ENCODE assay signal across 3 worm cellular contexts in genomic region chrIV:5582267-5582666, ce11.
A peak's percentile ranks its signal among the peaks of the same experiment; 100 is the strongest.
TF ChIP-seq lines count a peak whose summit lies in the region.

No protein-coding gene starts in this region.

TF ChIP-seq in whole organism, L1 larva, 84 proteins besides CTCF, POLR2A, EP300 and RAD21 (continued from another document):
- peak; percentile 13 for TF ChIP-seq ceh-8 (GFP tag; optimal IDR thresholded peaks at IDR 0.05; lab: Kevin White, UChicago)
- no peak for TF ChIP-seq nhr-84 (tag; optimal IDR thresholded peaks at IDR 0.05; lab: Kevin White, UChicago)
- TF ChIP-seq lin-35 (GFP tag; optimal IDR thresholded peaks at IDR 0.05; lab: Kevin White, UChicago), result peak; percentile 2 to 41
- TF ChIP-seq snpc-4 (tag; optimal IDR thresholded peaks at IDR 0.05; lab: Kevin White, UChicago), result no peak
- no peak for TF ChIP-seq rnt-1 (tag; optimal IDR thresholded peaks at IDR 0.05; lab: Kevin White, UChicago)
- no peak for TF ChIP-seq ztf-11 (tag; optimal IDR thresholded peaks at IDR 0.05; lab: Kevin White, UChicago)
- no peak for TF ChIP-seq aly-2 (tag; optimal IDR thresholded peaks at IDR 0.05; lab: Kevin White, UChicago)
- TF ChIP-seq nhr-47 (tag; optimal IDR thresholded peaks at IDR 0.05; lab: Kevin White, UChicago), result peak; percentile 29
- no peak for TF ChIP-seq hpl-2 (GFP tag; optimal IDR thresholded peaks at IDR 0.05; lab: Kevin White, UChicago)
- TF ChIP-seq mdl-1 (tag; optimal IDR thresholded peaks at IDR 0.05; lab: Kevin White, UChicago), result peak in 1 of 2 experiments; percentile 54
- TF ChIP-seq sup-37 (GFP tag; optimal IDR thresholded peaks at IDR 0.05; lab: Kevin White, UChicago), result no peak
- no peak for TF ChIP-seq C16A3.4 (tag; optimal IDR thresholded peaks at IDR 0.05; lab: Kevin White, UChicago)
- no peak for TF ChIP-seq mef-2 (tag; optimal IDR thresholded peaks at IDR 0.05; lab: Kevin White, UChicago)
- no peak for TF ChIP-seq irx-1 (tag; optimal IDR thresholded peaks at IDR 0.05; lab: Kevin White, UChicago)
- peak in 1 of 6 experiments; percentile 8 for TF ChIP-seq elt-3 (tag; optimal IDR thresholded peaks at IDR 0.05; lab: Kevin White, UChicago)
- no peak for TF ChIP-seq nhr-11 (tag; optimal IDR thresholded peaks at IDR 0.05; lab: Kevin White, UChicago)
- TF ChIP-seq fos-1 (tag; optimal IDR thresholded peaks at IDR 0.05; lab: Kevin White, UChicago), result no peak
- no peak for TF ChIP-seq elt-2 (tag; optimal IDR thresholded peaks at IDR 0.05; lab: Kevin White, UChicago)
- TF ChIP-seq nhr-20 (tag; optimal IDR thresholded peaks at IDR 0.05; lab: Kevin White, UChicago), result peak; percentile 31
- peak; percentile 58 for TF ChIP-seq nhr-71 (tag; optimal IDR thresholded peaks at IDR 0.05; lab: Kevin White, UChicago)
- TF ChIP-seq blmp-1 (tag; optimal IDR thresholded peaks at IDR 0.05; lab: Kevin White, UChicago), result no peak
- TF ChIP-seq pag-3 (tag; optimal IDR thresholded peaks at IDR 0.05; lab: Kevin White, UChicago; ENCODE audit: borderline replicate concordance, insufficient read depth), result no peak
- TF ChIP-seq tbx-2 (tag; optimal IDR thresholded peaks at IDR 0.05; lab: Kevin White, UChicago), result no peak
- no peak for TF ChIP-seq lin-15B (tag; optimal IDR thresholded peaks at IDR 0.05; lab: Kevin White, UChicago)
- no peak for TF ChIP-seq lin-13 (GFP tag; optimal IDR thresholded peaks at IDR 0.05; lab: Kevin White, UChicago)
- no peak for TF ChIP-seq nhr-90 (tag; optimal IDR thresholded peaks at IDR 0.05; lab: Kevin White, UChicago; ENCODE audit: poor library complexity)
- TF ChIP-seq ceh-90 (tag; optimal IDR thresholded peaks at IDR 0.05; lab: Kevin White, UChicago), result no peak
- no peak for TF ChIP-seq nhr-237 (tag; optimal IDR thresholded peaks at IDR 0.05; lab: Kevin White, UChicago)
- TF ChIP-seq efl-1 (optimal IDR thresholded peaks at IDR 0.05; lab: Kevin White, UChicago), result peak in 1 of 2 experiments; percentile 7
- no peak for TF ChIP-seq efl-1 (GFP tag; optimal IDR thresholded peaks at IDR 0.05 in 1 of 2; lab: Kevin White, UChicago)
- TF ChIP-seq egl-13 (tag; optimal IDR thresholded peaks at IDR 0.05; lab: Kevin White, UChicago), result no peak

TF ChIP-seq in whole organism, L2 larva, 48 proteins besides CTCF, POLR2A, EP300 and RAD21 (continued from another document):
- no peak for TF ChIP-seq ztf-1 (GFP tag; conservative IDR thresholded peaks at IDR 0.05; lab: Robert Waterston, UW)
- TF ChIP-seq unc-55 (GFP tag; optimal IDR thresholded peaks at IDR 0.05; lab: Kevin White, UChicago), result peak; percentile 36
- TF ChIP-seq dmd-4 (tag; optimal IDR thresholded peaks at IDR 0.05; lab: Kevin White, UChicago), result no peak
- no peak for TF ChIP-seq gmeb-1 (tag; optimal IDR thresholded peaks at IDR 0.05; lab: Kevin White, UChicago)
- peak; percentile 73 for TF ChIP-seq nhr-129 (tag; optimal IDR thresholded peaks at IDR 0.05; lab: Kevin White, UChicago)
- no peak for TF ChIP-seq nhr-23 (tag; optimal IDR thresholded peaks at IDR 0.05; lab: Kevin White, UChicago)
- TF ChIP-seq snpc-4 (tag; optimal IDR thresholded peaks at IDR 0.05; lab: Kevin White, UChicago), result no peak
- TF ChIP-seq ZK546.5 (tag; optimal IDR thresholded peaks at IDR 0.05; lab: Kevin White, UChicago), result no peak
- peak; percentile 32 for TF ChIP-seq sma-3 (GFP tag; optimal IDR thresholded peaks at IDR 0.05; lab: Kevin White, UChicago)
- no peak for TF ChIP-seq unc-39 (tag; optimal IDR thresholded peaks at IDR 0.05; lab: Kevin White, UChicago)
- TF ChIP-seq ztf-4 (tag; optimal IDR thresholded peaks at IDR 0.05; lab: Kevin White, UChicago), result peak; percentile 5
- TF ChIP-seq elt-1 (tag; optimal IDR thresholded peaks at IDR 0.05; lab: Kevin White, UChicago), result no peak
- TF ChIP-seq lin-13 (GFP tag; optimal IDR thresholded peaks at IDR 0.05; lab: Kevin White, UChicago), result peak; percentile 2
- TF ChIP-seq fos-1 (tag; optimal IDR thresholded peaks at IDR 0.05; lab: Kevin White, UChicago), result peak; percentile 66
- TF ChIP-seq nhr-21 (tag; optimal IDR thresholded peaks at IDR 0.05; lab: Kevin White, UChicago), result peak; percentile 55
- TF ChIP-seq lin-11 (tag; optimal IDR thresholded peaks at IDR 0.05; lab: Kevin White, UChicago), result peak; percentile 49
- no peak for TF ChIP-seq ceh-82 (tag; optimal IDR thresholded peaks at IDR 0.05; lab: Kevin White, UChicago)
- peak; percentile 81 for TF ChIP-seq sma-9 (GFP tag; optimal IDR thresholded peaks at IDR 0.05; lab: Kevin White, UChicago)
- no peak for TF ChIP-seq sma-9 (tag; optimal IDR thresholded peaks at IDR 0.05; lab: Kevin White, UChicago)
- TF ChIP-seq ceh-16 (tag; optimal IDR thresholded peaks at IDR 0.05; lab: Kevin White, UChicago), result no peak
- no peak for TF ChIP-seq mbf-1 (tag; optimal IDR thresholded peaks at IDR 0.05; lab: Kevin White, UChicago)
- no peak for TF ChIP-seq skn-1 (tag; optimal IDR thresholded peaks at IDR 0.05; lab: Kevin White, UChicago)
- no peak for TF ChIP-seq blmp-1 (tag; optimal IDR thresholded peaks at IDR 0.05; lab: Kevin White, UChicago; ENCODE audit: insufficient read depth)
- TF ChIP-seq peb-1 (tag; optimal IDR thresholded peaks at IDR 0.05; lab: Kevin White, UChicago), result no peak
- no peak for TF ChIP-seq nhr-12 (tag; optimal IDR thresholded peaks at IDR 0.05; lab: Kevin White, UChicago)
- peak; percentile 18 to 21 for TF ChIP-seq mdl-1 (tag; optimal IDR thresholded peaks at IDR 0.05; lab: Kevin White, UChicago)
- TF ChIP-seq nhr-77 (tag; optimal IDR thresholded peaks at IDR 0.05; lab: Kevin White, UChicago), result no peak
- no peak for TF ChIP-seq R02D3.7 (tag; optimal IDR thresholded peaks at IDR 0.05; lab: Kevin White, UChicago)
- no peak for TF ChIP-seq ztf-11 (tag; optimal IDR thresholded peaks at IDR 0.05; lab: Kevin White, UChicago)
- TF ChIP-seq egl-27 (tag; optimal IDR thresholded peaks at IDR 0.05; lab: Kevin White, UChicago), result no peak

TF ChIP-seq in whole organism, L4 larva, 104 proteins besides CTCF, POLR2A, EP300 and RAD21 (continued from another document):
- peak; percentile 24 for TF ChIP-seq jun-1 (tag; optimal IDR thresholded peaks at IDR 0.05; lab: Kevin White, UChicago)
- no peak for TF ChIP-seq dmd-9 (GFP tag; IDR thresholded peaks at IDR 0.05; lab: Robert Waterston, UW)
- TF ChIP-seq nhr-25 (tag; optimal IDR thresholded peaks at IDR 0.05; lab: Kevin White, UChicago; ENCODE audit: borderline replicate concordance, insufficient read depth), result no peak
- TF ChIP-seq snpc-4 (tag; optimal IDR thresholded peaks at IDR 0.05; lab: Kevin White, UChicago), result no peak
- TF ChIP-seq ceh-20 (GFP tag; IDR thresholded peaks at IDR 0.05; lab: Robert Waterston, UW), result no peak
- peak in 1 of 2 experiments; percentile 81 for TF ChIP-seq mdl-1 (tag; optimal IDR thresholded peaks at IDR 0.05; lab: Kevin White, UChicago)
- no peak for TF ChIP-seq tag-97 (GFP tag; IDR thresholded peaks at IDR 0.05; lab: Robert Waterston, UW)
- peak; percentile 85 for TF ChIP-seq hlh-11 (tag; optimal IDR thresholded peaks at IDR 0.05; lab: Kevin White, UChicago)
- no peak for TF ChIP-seq set-16 (GFP tag; IDR thresholded peaks at IDR 0.05; lab: Robert Waterston, UW)
- no peak for TF ChIP-seq lin-29 (GFP tag; IDR thresholded peaks at IDR 0.05; lab: Robert Waterston, UW)
- no peak for TF ChIP-seq Y105C5A.15 (GFP tag; IDR thresholded peaks at IDR 0.05; lab: Robert Waterston, UW)
- peak; percentile 65 for TF ChIP-seq mep-1 (tag; optimal IDR thresholded peaks at IDR 0.05; lab: Kevin White, UChicago)
- no peak for TF ChIP-seq ztf-11 (tag; optimal IDR thresholded peaks at IDR 0.05; lab: Kevin White, UChicago)
- TF ChIP-seq attf-4 (tag; optimal IDR thresholded peaks at IDR 0.05; lab: Kevin White, UChicago), result no peak
- no peak for TF ChIP-seq skn-1 (tag; optimal IDR thresholded peaks at IDR 0.05; lab: Kevin White, UChicago)
- no peak for TF ChIP-seq php-3 (GFP tag; IDR thresholded peaks at IDR 0.05; lab: Robert Waterston, UW)
- no peak for TF ChIP-seq nhr-77 (tag; optimal IDR thresholded peaks at IDR 0.05; lab: Kevin White, UChicago)
- no peak for TF ChIP-seq sdz-12 (GFP tag; optimal IDR thresholded peaks at IDR 0.05; lab: Kevin White, UChicago)
- no peak for TF ChIP-seq T26A8.4 (GFP tag; IDR thresholded peaks at IDR 0.05; lab: Robert Waterston, UW)
- TF ChIP-seq zag-1 (tag; optimal IDR thresholded peaks at IDR 0.05; lab: Kevin White, UChicago), result no peak
- TF ChIP-seq zfp-2 (tag; optimal IDR thresholded peaks at IDR 0.05; lab: Kevin White, UChicago), result no peak
- TF ChIP-seq hif-1 (tag; optimal IDR thresholded peaks at IDR 0.05; lab: Kevin White, UChicago), result peak in 1 of 2 experiments; percentile 55
- no peak for TF ChIP-seq lin-15B (tag; optimal IDR thresholded peaks at IDR 0.05; lab: Kevin White, UChicago)
- TF ChIP-seq madf-5 (GFP tag; IDR thresholded peaks at IDR 0.05; lab: Robert Waterston, UW), result no peak
- TF ChIP-seq dpl-1 (GFP tag; optimal IDR thresholded peaks at IDR 0.05; lab: Kevin White, UChicago), result no peak
- peak; percentile 45 for TF ChIP-seq dmd-6 (GFP tag; IDR thresholded peaks at IDR 0.05; lab: Robert Waterston, UW)
- no peak for TF ChIP-seq arid-1 (GFP tag; conservative IDR thresholded peaks at IDR 0.05; lab: Robert Waterston, UW)
- TF ChIP-seq lim-7 (GFP tag; IDR thresholded peaks at IDR 0.05; lab: Robert Waterston, UW), result no peak
- TF ChIP-seq egl-43 (GFP tag; IDR thresholded peaks at IDR 0.05; lab: Robert Waterston, UW), result no peak
- TF ChIP-seq D1046.2 (GFP tag; IDR thresholded peaks at IDR 0.05; lab: Robert Waterston, UW), result no peak
- no peak for TF ChIP-seq ctbp-1 (GFP tag; IDR thresholded peaks at IDR 0.05; lab: Robert Waterston, UW)
- peak in 1 of 2 experiments; percentile 93 for TF ChIP-seq daf-16 (GFP tag; optimal IDR thresholded peaks at IDR 0.05; lab: Kevin White, UChicago)
- TF ChIP-seq daf-16 (tag; optimal IDR thresholded peaks at IDR 0.05; lab: Kevin White, UChicago), result peak; percentile 93
- TF ChIP-seq dve-1 (tag; optimal IDR thresholded peaks at IDR 0.05; lab: Kevin White, UChicago; ENCODE audit: insufficient read depth), result peak; percentile 57
- no peak for TF ChIP-seq daf-12 (tag; optimal IDR thresholded peaks at IDR 0.05; lab: Kevin White, UChicago)
- TF ChIP-seq F26F4.8 (GFP tag; conservative IDR thresholded peaks at IDR 0.05; lab: Robert Waterston, UW), result no peak
- no peak for TF ChIP-seq mxl-2 (GFP tag; conservative IDR thresholded peaks at IDR 0.05; lab: Robert Waterston, UW)
- TF ChIP-seq duxl-1 (tag; optimal IDR thresholded peaks at IDR 0.05; lab: Kevin White, UChicago; ENCODE audit: poor library complexity), result no peak
- TF ChIP-seq ceh-82 (tag; optimal IDR thresholded peaks at IDR 0.05; lab: Kevin White, UChicago), result no peak
- no peak for TF ChIP-seq lin-1 (GFP tag; IDR thresholded peaks at IDR 0.05; lab: Robert Waterston, UW)
- no peak for TF ChIP-seq snpc-1.2 (GFP tag; IDR thresholded peaks at IDR 0.05; lab: Robert Waterston, UW)
- peak in 1 of 2 experiments; percentile 36 for TF ChIP-seq lsy-2 (tag; optimal IDR thresholded peaks at IDR 0.05; lab: Kevin White, UChicago)
- no peak for TF ChIP-seq fkh-10 (GFP tag; optimal IDR thresholded peaks at IDR 0.05; lab: Kevin White, UChicago)
- no peak for TF ChIP-seq nhr-237 (tag; optimal IDR thresholded peaks at IDR 0.05; lab: Kevin White, UChicago)
- TF ChIP-seq rbr-2 (tag; optimal IDR thresholded peaks at IDR 0.05; lab: Kevin White, UChicago), result peak; percentile 79
- peak; percentile 6 for TF ChIP-seq ztf-7 (tag; optimal IDR thresholded peaks at IDR 0.05; lab: Kevin White, UChicago)
- no peak for TF ChIP-seq T20F7.1 (GFP tag; optimal IDR thresholded peaks at IDR 0.05; lab: Kevin White, UChicago)
- TF ChIP-seq lir-3 (tag; optimal IDR thresholded peaks at IDR 0.05; lab: Kevin White, UChicago), result no peak
- no peak for TF ChIP-seq lin-39 (tag; optimal IDR thresholded peaks at IDR 0.05; lab: Kevin White, UChicago)
- TF ChIP-seq ZK337.2 (GFP tag; IDR thresholded peaks at IDR 0.05; lab: Robert Waterston, UW), result no peak
